Worm (Caenorhabditis elegans): Measurements from ENCODE around the gene R10D12.6.

DNA sequence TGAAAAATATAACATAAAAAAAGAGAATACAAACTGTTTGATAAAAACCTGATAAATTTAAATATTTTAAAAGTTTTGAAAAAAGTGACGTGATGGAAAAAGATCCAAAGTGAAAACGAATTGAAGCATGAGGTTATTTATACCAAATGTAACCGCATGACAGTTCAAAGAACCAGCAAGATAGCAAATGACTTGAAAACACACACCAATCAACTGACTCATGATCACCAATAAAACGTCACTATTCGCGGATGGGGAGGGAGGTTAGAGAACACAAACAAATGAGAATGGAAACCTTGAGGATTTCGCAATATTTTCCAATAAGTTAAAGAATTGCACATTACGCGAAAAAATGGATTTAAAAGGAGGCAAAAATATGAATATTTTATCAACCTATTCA lies 39.7 kb upstream of the R10D12.6 start, which contains the start of gene C06B3.7:
- TF ChIP-seq nhr-11 (tag; optimal IDR thresholded peaks at IDR 0.05) (no peak), elt-4 (tag; optimal IDR thresholded peaks at IDR 0.05) (no peak), pha-2 (tag; optimal IDR thresholded peaks at IDR 0.05) (no peak), ceh-18 (tag; optimal IDR thresholded peaks at IDR 0.05) (no peak), dmd-4 (tag; optimal IDR thresholded peaks at IDR 0.05; ENCODE audit: borderline replicate concordance) (no peak), pag-3 (tag; optimal IDR thresholded peaks at IDR 0.05; ENCODE audit: borderline replicate concordance) (no peak), mec-3 (tag; optimal IDR thresholded peaks at IDR 0.05; ENCODE audit: borderline replicate concordance) (no peak), hlh-6 (tag; optimal IDR thresholded peaks at IDR 0.05) (no peak), ama-1 (optimal IDR thresholded peaks at IDR 0.05) (no peak), che-1 (tag; optimal IDR thresholded peaks at IDR 0.05) (no peak), pax-1 (tag; optimal IDR thresholded peaks at IDR 0.05) (no peak), K09A11.1 (tag; optimal IDR thresholded peaks at IDR 0.05; ENCODE audit: insufficient read depth) (no peak), ceh-2 (tag; optimal IDR thresholded peaks at IDR 0.05) (no peak), pqm-1 (tag; optimal IDR thresholded peaks at IDR 0.05) (no peak)

Measured in whole organism, late embryonic.